Fruit fly (Drosophila melanogaster): Measurements from ENCODE around the gene BoYb.

The BoYb gene

DNA sequence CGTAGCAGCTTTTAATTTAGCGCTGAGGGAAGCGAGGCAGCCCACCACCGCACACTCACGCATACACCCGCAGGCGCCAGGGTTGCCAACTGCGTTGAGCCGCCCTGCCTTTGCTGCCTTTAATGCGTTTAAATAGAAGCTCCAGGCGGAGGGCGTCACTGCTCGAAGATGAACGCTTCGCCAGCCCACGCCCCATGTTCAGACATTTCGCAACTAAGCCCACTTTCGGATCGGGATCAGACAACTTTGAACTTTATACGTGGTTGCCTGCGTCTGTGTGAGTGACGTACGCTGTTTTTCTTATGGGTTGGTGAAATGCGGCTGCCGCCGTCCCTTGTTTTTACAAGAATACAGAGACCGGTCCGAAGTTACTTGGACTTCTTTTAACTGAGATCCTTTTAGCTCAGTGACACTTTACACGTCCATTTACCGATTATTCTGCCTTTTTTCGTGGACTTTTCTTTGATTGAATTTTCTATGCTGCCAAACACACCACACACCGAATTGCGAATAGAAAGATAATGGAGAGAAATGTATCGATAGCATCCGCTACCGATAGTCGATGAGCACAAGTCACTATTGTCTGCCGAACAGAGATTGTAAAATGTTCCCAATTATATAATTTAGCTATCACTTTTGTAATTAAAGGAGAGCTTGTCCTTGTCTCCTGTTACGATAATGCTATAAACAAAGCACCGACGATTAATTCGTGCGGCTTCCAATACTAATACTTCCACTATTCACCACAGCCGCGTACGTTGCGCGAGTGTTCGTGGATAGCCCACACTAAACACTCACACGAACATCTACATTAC is 30.5 kb upstream of the BoYb start (continued):
- TF ChIP-seq CG30020 (tag; optimal IDR thresholded peaks at IDR 0.05), result no peak
- TF ChIP-seq CG17385 (GFP tag; optimal IDR thresholded peaks at IDR 0.05), result no peak
- TF ChIP-seq CG4730 (GFP tag; IDR thresholded peaks at IDR 0.05), result no peak
- no peak for TF ChIP-seq CG3065 (GFP tag; optimal IDR thresholded peaks at IDR 0.05)
- no peak for TF ChIP-seq CG10431 (GFP tag; optimal IDR thresholded peaks at IDR 0.05)
- no peak for TF ChIP-seq sc (optimal IDR thresholded peaks at IDR 0.05)
- no peak for TF ChIP-seq sc (GFP tag; optimal IDR thresholded peaks at IDR 0.05)
- TF ChIP-seq CG10654 (GFP tag; optimal IDR thresholded peaks at IDR 0.05), result no peak
- TF ChIP-seq tgo (GFP tag; IDR thresholded peaks at IDR 0.05), result no peak
- no peak for TF ChIP-seq CG9437 (GFP tag; optimal IDR thresholded peaks at IDR 0.05)
- TF ChIP-seq sqz (GFP tag; optimal IDR thresholded peaks at IDR 0.05), result peak; percentile 12
- no peak for TF ChIP-seq cato (GFP tag; optimal IDR thresholded peaks at IDR 0.05; ENCODE audit: borderline replicate concordance)
- TF ChIP-seq CG13775 (GFP tag; optimal IDR thresholded peaks at IDR 0.05), result peak; percentile 4
- no peak for TF ChIP-seq Asciz (GFP tag; optimal IDR thresholded peaks at IDR 0.05)
- no peak for TF ChIP-seq Dp (GFP tag; optimal IDR thresholded peaks at IDR 0.05)
- TF ChIP-seq H2.0 (GFP tag; IDR thresholded peaks at IDR 0.05), result no peak
- peak; percentile 68 for TF ChIP-seq Dref (GFP tag; IDR thresholded peaks at IDR 0.05)
- peak; percentile 59 for TF ChIP-seq nom (GFP tag; optimal IDR thresholded peaks at IDR 0.05)
- TF ChIP-seq Mes4 (GFP tag; optimal IDR thresholded peaks at IDR 0.05), result peak; percentile 21
- no peak for TF ChIP-seq Fer3 (tag; optimal IDR thresholded peaks at IDR 0.05)
- no peak for TF ChIP-seq NC2α (GFP tag; optimal IDR thresholded peaks at IDR 0.05)
- no peak for TF ChIP-seq Elba2 (GFP tag; optimal IDR thresholded peaks at IDR 0.05)
- TF ChIP-seq tna (GFP tag; IDR thresholded peaks at IDR 0.05; ENCODE audit: partially characterized antibody), result peak; percentile 71
- no peak for TF ChIP-seq CG10366 (GFP tag; IDR thresholded peaks at IDR 0.05)
- no peak for TF ChIP-seq Ssrp (tag; optimal IDR thresholded peaks at IDR 0.05)
- peak; percentile 32 for TF ChIP-seq mam (GFP tag; optimal IDR thresholded peaks at IDR 0.05)
- TF ChIP-seq NFAT (GFP tag; IDR thresholded peaks at IDR 0.05), result peak; percentile 50; the same call in 1 of the 2 replicates
- TF ChIP-seq otp (GFP tag; IDR thresholded peaks at IDR 0.05), result no peak
- peak; percentile 9 for TF ChIP-seq CG2120 (GFP tag; optimal IDR thresholded peaks at IDR 0.05)
- TF ChIP-seq Pdp1 (GFP tag; optimal IDR thresholded peaks at IDR 0.05), result peak in 1 of 2 experiments; percentile 73
- no peak for TF ChIP-seq gcm (GFP tag; optimal IDR thresholded peaks at IDR 0.05)
- no peak for TF ChIP-seq Atf6 (GFP tag; IDR thresholded peaks at IDR 0.05)
- TF ChIP-seq Ptx1 (GFP tag; IDR thresholded peaks at IDR 0.05), result peak; percentile 38; the same call in 1 of the 2 replicates
- no peak for TF ChIP-seq CG8290 (GFP tag; optimal IDR thresholded peaks at IDR 0.05)
- peak in 1 of 2 experiments; percentile 51 for TF ChIP-seq CG8290 (tag; optimal IDR thresholded peaks at IDR 0.05)
- no peak for TF ChIP-seq shn (GFP tag; optimal IDR thresholded peaks at IDR 0.05)
- 0 out of 2 replicates have a peak, but pooled peaks have one; percentile 27 for TF ChIP-seq CG42726 (GFP tag; IDR thresholded peaks at IDR 0.05; ENCODE audit: partially characterized antibody)
- TF ChIP-seq rib (GFP tag; IDR thresholded peaks at IDR 0.05), result 0 out of 2 replicates have a peak, but pooled peaks have one; percentile 16
- no peak for TF ChIP-seq CG1024 (GFP tag; IDR thresholded peaks at IDR 0.05)
- peak; percentile 42 for TF ChIP-seq CG13894 (tag; optimal IDR thresholded peaks at IDR 0.05)
- TF ChIP-seq CG14441 (GFP tag; IDR thresholded peaks at IDR 0.05), result 0 out of 2 replicates have a peak, but pooled peaks have one; percentile 9
- no peak for TF ChIP-seq Hmr (GFP tag; optimal IDR thresholded peaks at IDR 0.05)
- TF ChIP-seq Max (GFP tag; optimal IDR thresholded peaks at IDR 0.05), result no peak
- TF ChIP-seq dan (GFP tag; IDR thresholded peaks at IDR 0.05), result no peak
- TF ChIP-seq CG7839 (tag; optimal IDR thresholded peaks at IDR 0.05), result no peak
- no peak for TF ChIP-seq dimm (GFP tag; IDR thresholded peaks at IDR 0.05)
- peak; percentile 66 for TF ChIP-seq Rfx (GFP tag; IDR thresholded peaks at IDR 0.05)
- TF ChIP-seq cg (GFP tag; optimal IDR thresholded peaks at IDR 0.05), result peak; percentile 86
- TF ChIP-seq yki (optimal IDR thresholded peaks at IDR 0.05), result no peak
- TF ChIP-seq CG4424 (GFP tag; optimal IDR thresholded peaks at IDR 0.05), result no peak

All from whole organism, embryonic.